Worm (Caenorhabditis elegans): ENCODE results near the gene npr-2.

- TF ChIP-seq hnd-1 (tag; optimal IDR thresholded peaks at IDR 0.05) (no peak), ama-1 (optimal IDR thresholded peaks at IDR 0.05) (no peak), tbx-37 (GFP tag; conservative IDR thresholded peaks at IDR 0.05) (no peak), aly-1 (tag; optimal IDR thresholded peaks at IDR 0.05) (no peak), ets-7 (tag; optimal IDR thresholded peaks at IDR 0.05) (no peak), scrt-1 (GFP tag; IDR thresholded peaks at IDR 0.05) (no peak), hmg-4 (GFP tag; optimal IDR thresholded peaks at IDR 0.05) (no peak)
Observed at ce11 chrIV:9588784-9589457, 9.0 kb upstream of the npr-2 start, which contains the start of gene trcs-1.

All from whole organism, early embryonic.